Fruit fly (Drosophila melanogaster) whole organism, wandering third instar larva: ENCODE data around the gene Taf7.

Source experiments
- Abd-B ChIP-seq: fragments of >200 bp; optimal IDR thresholded peaks from 2 replicates; lab custom pipeline; 2017; ENCODE audit warnings: missing biosample characterization, missing genetic modification characterization
- CG9705 ChIP-seq: fragments of 200-800 bp; sonication (Bioruptor generic); optimal IDR thresholded peaks from 2 replicates; lab custom pipeline; 2018; ENCODE audit warnings: missing biosample characterization, mild to moderate bottlenecking, missing genetic modification characterization
- CrebA ChIP-seq: fragments of 200-800 bp; sonication (Bioruptor generic); optimal IDR thresholded peaks from 2 replicates; lab custom pipeline; 2016; ENCODE audit warnings: missing biosample characterization, mild to moderate bottlenecking, missing genetic modification characterization, borderline replicate concordance
- Dfd ChIP-seq: fragments of >200 bp; optimal IDR thresholded peaks from 2 replicates; lab custom pipeline; 2017; ENCODE audit warnings: missing biosample characterization, missing genetic modification characterization
- Dif ChIP-seq: fragments of 200-275, 200-300 bp; sonication (Bioruptor generic); optimal IDR thresholded peaks from 2 replicates; lab custom pipeline; 2018; ENCODE audit warnings: missing biosample characterization, missing genetic modification characterization; ENCODE audit not compliant: partially characterized antibody
- GATAd ChIP-seq: sonication (Bioruptor generic); optimal IDR thresholded peaks from 2 replicates; lab custom pipeline; 2016; ENCODE audit warnings: missing biosample characterization, missing genetic modification characterization
- HLH106 ChIP-seq: fragments of 200-800 bp; optimal IDR thresholded peaks from 3 replicates; lab custom pipeline; 2019; ENCODE audit warnings: missing biosample characterization, mild to moderate bottlenecking, missing genetic modification characterization, moderate library complexity
- Hnf4 ChIP-seq: fragments of 200-800 bp; sonication (Bioruptor generic); optimal IDR thresholded peaks from 2 replicates; lab custom pipeline; 2016; ENCODE audit warnings: missing biosample characterization, mild to moderate bottlenecking, missing genetic modification characterization
- Hr78 ChIP-seq: fragments of >200 bp; optimal IDR thresholded peaks from 2 replicates; lab custom pipeline; 2017; ENCODE audit warnings: missing biosample characterization, missing genetic modification characterization
- Hr83 ChIP-seq: fragments of 200-300 bp; sonication (Bioruptor generic); optimal IDR thresholded peaks from 2 replicates; lab custom pipeline; 2016; ENCODE audit warnings: missing biosample characterization, mild to moderate bottlenecking, missing genetic modification characterization, moderate library complexity; ENCODE audit not compliant: poor library complexity, severe bottlenecking
- Jra ChIP-seq: sonication (Bioruptor generic); optimal IDR thresholded peaks from 2 replicates; lab custom pipeline; 2016; ENCODE audit warnings: missing biosample characterization, missing genetic modification characterization
- Mio ChIP-seq: sonication (Bioruptor generic); optimal IDR thresholded peaks from 2 replicates; lab custom pipeline; 2016; ENCODE audit warnings: missing biosample characterization, missing genetic modification characterization
- Myc ChIP-seq: fragments of >200 bp; optimal IDR thresholded peaks from 2 replicates; lab custom pipeline; 2017
- N ChIP-seq: fragments of >200 bp; optimal IDR thresholded peaks from 2 replicates; lab custom pipeline; 2018; ENCODE audit warnings: missing biosample characterization, missing external identifiers, missing genetic modification characterization
- OdsH ChIP-seq: fragments of 200-800 bp; sonication (Bioruptor generic); optimal IDR thresholded peaks from 2 replicates; lab custom pipeline; 2016; ENCODE audit warnings: missing biosample characterization, mild to moderate bottlenecking, missing genetic modification characterization
- Rel ChIP-seq, 2 experiments: fragments of 200-800 bp; sonication (Bioruptor generic) in 1 of 2; optimal IDR thresholded peaks; 2 replicates in 1 of 2; 3 replicates in 1 of 2; lab custom pipeline; 2016 to 2019; ENCODE audit warnings: mild to moderate bottlenecking in 2 of 2, missing biosample characterization in 2 of 2, missing genetic modification characterization in 2 of 2, moderate library complexity in 1 of 2
- Sp1 ChIP-seq: fragments of 200-800 bp; sonication (Bioruptor generic); optimal IDR thresholded peaks from 3 replicates; lab custom pipeline; 2019; ENCODE audit warnings: missing biosample characterization, mild to moderate bottlenecking, missing genetic modification characterization, moderate library complexity
- Vsx2 ChIP-seq: fragments of 200-300, 225-300 bp; sonication (Bioruptor generic); optimal IDR thresholded peaks from 2 replicates; lab custom pipeline; 2018; ENCODE audit warnings: missing biosample characterization, missing genetic modification characterization; ENCODE audit not compliant: partially characterized antibody
- br ChIP-seq: fragments of 200-800 bp; sonication (Bioruptor generic); optimal IDR thresholded peaks from 2 replicates; lab custom pipeline; 2016; ENCODE audit warnings: missing biosample characterization, missing genetic modification characterization
- brk ChIP-seq: fragments of 200-800 bp; sonication (Bioruptor generic); optimal IDR thresholded peaks from 2 replicates; lab custom pipeline; 2016; ENCODE audit warnings: missing biosample characterization, mild to moderate bottlenecking, missing genetic modification characterization
- dl ChIP-seq, 2 experiments: fragments of 175-275, 200-275 bp in 1 of 2; fragments of 200-275 bp in 1 of 2; sonication (Bioruptor generic); optimal IDR thresholded peaks; lab custom pipeline; 2018; ENCODE audit warnings: mild to moderate bottlenecking in 2 of 2, missing biosample characterization in 2 of 2, missing genetic modification characterization in 2 of 2, moderate library complexity in 2 of 2; ENCODE audit not compliant: partially characterized antibody in 2 of 2, insufficient read depth in 1 of 2
- dmrt93B ChIP-seq: fragments of 200-800 bp; sonication (Bioruptor generic); optimal IDR thresholded peaks from 2 replicates; lab custom pipeline; 2018; ENCODE audit warnings: missing biosample characterization, mild to moderate bottlenecking, missing genetic modification characterization
- dsf ChIP-seq: sonication (Bioruptor generic); optimal IDR thresholded peaks from 2 replicates; lab custom pipeline; 2016; ENCODE audit warnings: missing biosample characterization, missing genetic modification characterization, borderline replicate concordance
- ey ChIP-seq: fragments of 200-800 bp; sonication (Bioruptor generic); optimal IDR thresholded peaks from 2 replicates; lab custom pipeline; 2016; ENCODE audit warnings: missing biosample characterization, missing genetic modification characterization
- foxo ChIP-seq, 2 experiments: fragments of 200-800 bp; sonication (Bioruptor generic); optimal IDR thresholded peaks; 2 replicates in 1 of 2; 3 replicates in 1 of 2; lab custom pipeline; 2016 to 2017; ENCODE audit warnings: missing biosample characterization in 2 of 2, missing genetic modification characterization in 2 of 2
- fru ChIP-seq: fragments of 200-800 bp; sonication (Bioruptor generic); optimal IDR thresholded peaks from 3 replicates; lab custom pipeline; 2016; ENCODE audit warnings: missing biosample characterization, mild to moderate bottlenecking, missing genetic modification characterization
- h ChIP-seq: fragments of 200-800 bp; sonication (Bioruptor generic); optimal IDR thresholded peaks from 3 replicates; lab custom pipeline; 2016; ENCODE audit warnings: missing biosample characterization, mild to moderate bottlenecking, missing genetic modification characterization
- jim ChIP-seq: fragments of 175-275, 200-325 bp; sonication (Bioruptor generic); optimal IDR thresholded peaks from 2 replicates; lab custom pipeline; 2016; ENCODE audit warnings: missing biosample characterization, mild to moderate bottlenecking, missing genetic modification characterization
- lola ChIP-seq: fragments of >200 bp; optimal IDR thresholded peaks from 2 replicates; lab custom pipeline; 2017; ENCODE audit warnings: missing biosample characterization, missing genetic modification characterization
- pan ChIP-seq: fragments of >200 bp; optimal IDR thresholded peaks from 2 replicates; lab custom pipeline; 2017
- psq ChIP-seq: fragments of 200-800 bp; sonication (Bioruptor generic); optimal IDR thresholded peaks from 3 replicates; lab custom pipeline; 2017; ENCODE audit warnings: missing biosample characterization, mild to moderate bottlenecking, missing genetic modification characterization, moderate library complexity
- rgr ChIP-seq: fragments of 200-800 bp; sonication (Bioruptor generic); optimal IDR thresholded peaks from 3 replicates; lab custom pipeline; 2016; ENCODE audit warnings: missing biosample characterization, mild to moderate bottlenecking, missing genetic modification characterization
- sage ChIP-seq: fragments of 200-800 bp; sonication (Bioruptor generic); optimal IDR thresholded peaks from 2 replicates; lab custom pipeline; 2016; ENCODE audit warnings: missing biosample characterization, mild to moderate bottlenecking, missing genetic modification characterization
- sv ChIP-seq: fragments of 200-800 bp; sonication (Bioruptor generic); optimal IDR thresholded peaks from 3 replicates; lab custom pipeline; 2016; ENCODE audit warnings: missing biosample characterization, missing genetic modification characterization
- tai ChIP-seq: sonication (Bioruptor generic); optimal IDR thresholded peaks from 2 replicates; lab custom pipeline; 2016; ENCODE audit warnings: missing biosample characterization, missing genetic modification characterization
- usp ChIP-seq: fragments of >200 bp; optimal IDR thresholded peaks from 2 replicates; lab custom pipeline; 2017; ENCODE audit warnings: missing biosample characterization, missing genetic modification characterization
- woc ChIP-seq: sonication (Bioruptor generic); optimal IDR thresholded peaks from 2 replicates; lab custom pipeline; 2016; ENCODE audit warnings: missing biosample characterization, mild to moderate bottlenecking, missing genetic modification characterization

Gene Taf7

dm6 chr3R:7907311-7907710 lies at the start of gene Taf7, which contains the start of gene EMC1:
Gene Taf7 (plus strand): TSS chr3R:7907333.
Gene EMC1 (minus strand): TSS chr3R:7907363.
- TF ChIP-seq Myc (lab: Kevin White, UChicago) (peak; percentile 27), Hr83 (GFP tag; lab: Kevin White, UChicago) (no peak), usp (GFP tag; lab: Kevin White, UChicago) (no peak), HLH106 (tag; lab: Kevin White, UChicago) (no peak), brk (no peak), dmrt93B (GFP tag; lab: Kevin White, UChicago) (no peak), h (GFP tag; lab: Kevin White, UChicago) (no peak), CG9705 (peak; percentile 25), sv (GFP tag; lab: Kevin White, UChicago) (peak; percentile 5)

- no peak for TF ChIP-seq Dfd (GFP tag; lab: Kevin White, UChicago)
- TF ChIP-seq Sp1 (GFP tag; lab: Kevin White, UChicago): no peak
- TF ChIP-seq psq (GFP tag; lab: Kevin White, UChicago): no peak
- TF ChIP-seq br (GFP tag; lab: Kevin White, UChicago): no peak
These were observed 22.7 kb upstream of the Taf7 start for dm6 chr3R:7884433-7884832.

dm6 chr3R:7886167-7886858 lies 20.8 kb upstream of the Taf7 start, which contains the start of gene CG17816:
Gene CG17816 (minus strand): TSS chr3R:7886733.
- TF ChIP-seq CG9705 (no peak), Myc (lab: Kevin White, UChicago) (peak; percentile 78), br (GFP tag; lab: Kevin White, UChicago) (no peak), Rel (GFP tag; optimal IDR thresholded peaks at IDR 0.05; lab: Kevin White, UChicago) (no peak), Rel (tag; optimal IDR thresholded peaks at IDR 0.05; lab: Kevin White, UChicago) (peak; percentile 45), Dif (peak; percentile 73), dl (GFP tag; optimal IDR thresholded peaks at IDR 0.05; lab: Kevin White, UChicago; ENCODE audit: insufficient read depth in 1 of 2, partially characterized antibody in 2 of 2) (peak in 1 of 2 experiments; percentile 15), Dfd (GFP tag; lab: Kevin White, UChicago) (peak; percentile 29), sage (GFP tag; lab: Kevin White, UChicago) (no peak), Abd-B (peak; percentile 66), lola (GFP tag; lab: Kevin White, UChicago) (no peak), CrebA (GFP tag; lab: Kevin White, UChicago) (no peak), Hr78 (GFP tag; lab: Kevin White, UChicago) (no peak), fru (GFP tag; lab: Kevin White, UChicago) (no peak), Hnf4 (GFP tag; lab: Kevin White, UChicago) (no peak), usp (GFP tag; lab: Kevin White, UChicago) (no peak)

DNA sequence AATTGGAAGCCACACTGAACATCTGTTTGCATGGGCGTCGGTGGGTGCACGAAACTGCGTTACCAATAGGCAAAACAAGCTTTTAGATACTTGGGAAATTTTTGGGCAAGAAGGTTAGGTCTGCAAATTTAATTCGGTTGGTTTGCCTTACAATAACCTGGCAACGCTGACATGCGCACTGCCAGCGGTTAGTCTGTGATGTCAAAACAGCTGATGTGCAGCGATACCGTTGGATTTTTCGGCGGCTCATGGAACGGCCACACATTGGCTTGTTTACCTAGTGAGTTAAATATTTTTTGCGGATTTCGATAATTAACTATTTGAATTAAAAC lies 20.3 kb upstream of the Taf7 start, which contains the start of gene ArgRS-m:
Gene ArgRS-m (plus strand): TSS at position 187 of the 332 bp plus-strand sequence.
- TF ChIP-seq Vsx2 (GFP tag; lab: Kevin White, UChicago) (no peak), Abd-B (no peak), Myc (lab: Kevin White, UChicago) (no peak), br (GFP tag; lab: Kevin White, UChicago) (peak; percentile 54), lola (GFP tag; lab: Kevin White, UChicago) (no peak), psq (GFP tag; lab: Kevin White, UChicago) (peak; percentile 70), Hr83 (GFP tag; lab: Kevin White, UChicago) (peak; percentile 49), ey (GFP tag; lab: Kevin White, UChicago) (peak; percentile 79), woc (peak; percentile 14), rgr (GFP tag; lab: Kevin White, UChicago) (peak; percentile 78), brk (peak; percentile 54), Rel (GFP tag; optimal IDR thresholded peaks at IDR 0.05; lab: Kevin White, UChicago) (no peak), Rel (tag; optimal IDR thresholded peaks at IDR 0.05; lab: Kevin White, UChicago) (no peak), Mio (peak; percentile 12), N (no peak), fru (GFP tag; lab: Kevin White, UChicago) (peak; percentile 66), tai (peak; percentile 90), GATAd (GFP tag; lab: Kevin White, UChicago) (peak; percentile 34), HLH106 (tag; lab: Kevin White, UChicago) (peak; percentile 55), Sp1 (GFP tag; lab: Kevin White, UChicago) (peak; percentile 49), dsf (peak; percentile 0), CG9705 (peak; percentile 13), Hr78 (GFP tag; lab: Kevin White, UChicago) (no peak), usp (GFP tag; lab: Kevin White, UChicago) (no peak), CrebA (GFP tag; lab: Kevin White, UChicago) (no peak), foxo (GFP tag; optimal IDR thresholded peaks at IDR 0.05; lab: Kevin White, UChicago) (peak in 1 of 2 experiments; percentile 75), pan (lab: Kevin White, UChicago) (no peak), OdsH (GFP tag; lab: Kevin White, UChicago) (peak; percentile 70), Hnf4 (GFP tag; lab: Kevin White, UChicago) (peak; percentile 52), jim (GFP tag; lab: Kevin White, UChicago) (no peak), sage (GFP tag; lab: Kevin White, UChicago) (no peak), dmrt93B (GFP tag; lab: Kevin White, UChicago) (no peak), Dif (no peak), Jra (GFP tag; lab: Kevin White, UChicago) (peak; percentile 76), h (GFP tag; lab: Kevin White, UChicago) (peak; percentile 61), dl (GFP tag; optimal IDR thresholded peaks at IDR 0.05; lab: Kevin White, UChicago; ENCODE audit: insufficient read depth in 1 of 2, partially characterized antibody in 2 of 2) (no peak), sv (GFP tag; lab: Kevin White, UChicago) (peak; percentile 24)
